Worm (Caenorhabditis elegans): ENCODE results near the gene rap-3.
"Not testable (repeated sequence)": the region's sequence is repeated elsewhere in the genome, so short reads cannot be mapped to it uniquely, and the experiment has no call there.

DNA sequence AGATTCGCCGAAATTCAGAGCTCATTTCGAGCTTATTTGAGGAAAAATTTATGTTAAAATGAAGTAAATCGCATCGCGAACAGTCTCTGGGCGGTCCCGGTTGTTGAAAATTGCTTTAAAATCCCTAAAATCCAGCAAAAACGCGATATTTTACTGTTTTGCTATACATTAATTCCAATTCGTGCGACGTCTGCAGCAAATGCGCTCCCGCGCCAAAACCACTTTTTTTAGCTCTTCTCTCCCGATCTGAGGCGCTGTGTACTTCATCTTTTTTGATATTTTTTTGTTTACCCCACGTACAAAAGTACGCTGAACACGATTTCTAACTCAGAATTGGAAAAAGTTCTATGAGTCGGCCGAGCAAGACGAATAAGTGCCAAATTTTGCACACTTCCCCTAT is 21.9 kb downstream of the rap-3 start, which contains the start of gene R07H5.16:
- TF ChIP-seq ahr-1 (tag; optimal IDR thresholded peaks at IDR 0.05); hlh-6 (tag; optimal IDR thresholded peaks at IDR 0.05); ceh-30 (tag; optimal IDR thresholded peaks at IDR 0.05); ama-1 (optimal IDR thresholded peaks at IDR 0.05); F13H6.1 (tag; optimal IDR thresholded peaks at IDR 0.05); mec-3 (tag; optimal IDR thresholded peaks at IDR 0.05; ENCODE audit: borderline replicate concordance); tbx-2 (tag; optimal IDR thresholded peaks at IDR 0.05); unc-55 (GFP tag; optimal IDR thresholded peaks at IDR 0.05); ceh-9 (tag; optimal IDR thresholded peaks at IDR 0.05): not testable (repeated sequence)
